Fruit fly (Drosophila melanogaster) whole organism, wandering third instar larva: ENCODE measurements around the gene CrebA.

Source experiments
- Abd-B ChIP-seq: fragments of >200 bp; optimal IDR thresholded peaks from 2 replicates; lab custom pipeline; 2017; ENCODE audit warnings: missing biosample characterization, missing genetic modification characterization
- Dfd ChIP-seq: fragments of >200 bp; optimal IDR thresholded peaks from 2 replicates; lab custom pipeline; 2017; ENCODE audit warnings: missing biosample characterization, missing genetic modification characterization
- GATAd ChIP-seq: sonication (Bioruptor generic); optimal IDR thresholded peaks from 2 replicates; lab custom pipeline; 2016; ENCODE audit warnings: missing biosample characterization, missing genetic modification characterization
- Hr78 ChIP-seq: fragments of >200 bp; optimal IDR thresholded peaks from 2 replicates; lab custom pipeline; 2017; ENCODE audit warnings: missing biosample characterization, missing genetic modification characterization
- Myc ChIP-seq: fragments of >200 bp; optimal IDR thresholded peaks from 2 replicates; lab custom pipeline; 2017
- Sp1 ChIP-seq: fragments of 200-800 bp; sonication (Bioruptor generic); optimal IDR thresholded peaks from 3 replicates; lab custom pipeline; 2019; ENCODE audit warnings: missing biosample characterization, mild to moderate bottlenecking, missing genetic modification characterization, moderate library complexity
- Vsx2 ChIP-seq: fragments of 200-300, 225-300 bp; sonication (Bioruptor generic); optimal IDR thresholded peaks from 2 replicates; lab custom pipeline; 2018; ENCODE audit warnings: missing biosample characterization, missing genetic modification characterization; ENCODE audit not compliant: partially characterized antibody
- br ChIP-seq: fragments of 200-800 bp; sonication (Bioruptor generic); optimal IDR thresholded peaks from 2 replicates; lab custom pipeline; 2016; ENCODE audit warnings: missing biosample characterization, missing genetic modification characterization
- psq ChIP-seq: fragments of 200-800 bp; sonication (Bioruptor generic); optimal IDR thresholded peaks from 3 replicates; lab custom pipeline; 2017; ENCODE audit warnings: missing biosample characterization, mild to moderate bottlenecking, missing genetic modification characterization, moderate library complexity
- sage ChIP-seq: fragments of 200-800 bp; sonication (Bioruptor generic); optimal IDR thresholded peaks from 2 replicates; lab custom pipeline; 2016; ENCODE audit warnings: missing biosample characterization, mild to moderate bottlenecking, missing genetic modification characterization

DNA sequence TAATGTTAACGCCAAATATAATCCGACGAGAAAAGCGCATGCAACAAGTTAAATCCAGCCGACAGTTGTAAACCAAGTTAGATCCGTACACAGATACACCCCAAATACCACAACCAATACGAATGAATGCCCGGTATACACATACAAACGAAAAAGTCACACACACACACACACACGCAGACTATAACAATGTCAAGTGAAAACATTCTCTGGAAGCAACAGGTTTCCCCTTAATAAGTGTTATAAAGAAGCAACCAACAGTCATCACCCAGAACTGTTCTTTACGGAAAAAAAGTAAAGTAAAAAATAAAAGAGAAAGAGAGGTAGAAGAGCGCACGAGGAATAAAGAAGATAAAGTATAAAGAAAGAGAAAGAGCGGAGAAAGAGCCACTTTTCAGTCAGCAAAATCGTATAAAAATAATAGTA is 618 bp downstream of the CrebA start:
- TF ChIP-seq br (no peak), psq (GFP tag; lab: Kevin White, UChicago) (no peak), sage (GFP tag; lab: Kevin White, UChicago) (no peak), Hr78 (no peak), Sp1 (GFP tag; lab: Kevin White, UChicago) (no peak), Myc (lab: Kevin White, UChicago) (no peak), Vsx2 (no peak), GATAd (GFP tag; lab: Kevin White, UChicago) (no peak), Abd-B (GFP tag; lab: Kevin White, UChicago) (no peak), Dfd (GFP tag; lab: Kevin White, UChicago) (no peak)
